Worm (Caenorhabditis elegans): Measurements from ENCODE around the gene R04F11.3.

DNA sequence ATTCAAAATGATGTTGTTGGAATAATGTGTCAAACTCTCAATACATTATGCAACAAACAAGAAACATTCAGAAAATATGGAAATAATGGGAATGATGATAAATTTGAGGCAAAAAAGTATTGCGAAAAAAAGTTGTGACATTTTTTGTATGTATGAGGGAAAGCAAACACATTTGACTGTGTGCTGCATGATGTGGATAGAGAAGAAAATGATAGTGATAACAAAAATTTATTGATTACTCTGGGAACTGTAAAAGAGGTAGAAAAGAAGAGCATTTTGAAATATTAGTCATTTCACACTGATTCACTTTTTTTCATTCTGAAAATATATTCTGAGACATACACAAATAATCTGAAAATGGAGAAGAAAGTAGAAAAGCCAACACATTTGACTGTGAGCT is 30.9 kb upstream of the R04F11.3 start:
- no peak for TF ChIP-seq jun-1 (tag; optimal IDR thresholded peaks at IDR 0.05)
- no peak for TF ChIP-seq fkh-10 (GFP tag; optimal IDR thresholded peaks at IDR 0.05)
- no peak for TF ChIP-seq lin-15B (tag; optimal IDR thresholded peaks at IDR 0.05)
- TF ChIP-seq mdl-1 (tag; optimal IDR thresholded peaks at IDR 0.05) = no peak
- no peak for TF ChIP-seq nhr-28 (tag; optimal IDR thresholded peaks at IDR 0.05)
- TF ChIP-seq unc-86 (tag; optimal IDR thresholded peaks at IDR 0.05) = no peak
- no peak for TF ChIP-seq unc-130 (tag; optimal IDR thresholded peaks at IDR 0.05)
- no peak for TF ChIP-seq lin-14 (GFP tag; optimal IDR thresholded peaks at IDR 0.05)
- TF ChIP-seq ama-1 (optimal IDR thresholded peaks at IDR 0.05) = no peak
- TF ChIP-seq lsy-2 (tag; optimal IDR thresholded peaks at IDR 0.05) = no peak
- no peak for TF ChIP-seq nhr-47 (tag; optimal IDR thresholded peaks at IDR 0.05)
